Fruit fly (Drosophila melanogaster) whole organism, prepupa: ENCODE data around the gene dachs.

ENCODE experiments used
- Blimp-1 ChIP-seq: fragments of 200-800 bp; sonication (Bioruptor generic); optimal IDR thresholded peaks from 3 replicates; lab custom pipeline; 2017; ENCODE audit warnings: missing biosample characterization, missing genetic modification characterization, mild to moderate bottlenecking, moderate library complexity, missing genetic modification reagents
- CG10631 ChIP-seq: fragments of 200-800 bp; sonication (Bioruptor generic); optimal IDR thresholded peaks from 2 replicates; lab custom pipeline; 2016; ENCODE audit warnings: missing biosample characterization, missing genetic modification characterization
- CG10669 ChIP-seq: fragments of 200-800 bp; sonication (Bioruptor generic); optimal IDR thresholded peaks from 3 replicates; lab custom pipeline; 2018; ENCODE audit warnings: missing biosample characterization, mild to moderate bottlenecking, missing genetic modification characterization, moderate library complexity
- CG11294 ChIP-seq: fragments of 200-800 bp; sonication (Bioruptor generic); IDR thresholded peaks from 2 replicates; pipeline ENCODE4 v1.3.6; 2022; ENCODE audit warnings: missing biosample characterization, missing genetic modification characterization
- CG11902 ChIP-seq: fragments of 200-800 bp; sonication (Bioruptor generic); optimal IDR thresholded peaks from 3 replicates; lab custom pipeline; 2016; ENCODE audit warnings: missing biosample characterization, missing genetic modification characterization
- CG15336 ChIP-seq: fragments of 200-800 bp; sonication (Bioruptor generic); IDR thresholded peaks from 2 replicates; pipeline ENCODE4 v1.3.6; 2022; ENCODE audit warnings: missing biosample characterization, missing genetic modification characterization
- CG1621 ChIP-seq: fragments of 200-800 bp; sonication (Bioruptor generic); optimal IDR thresholded peaks from 3 replicates; lab custom pipeline; 2018; ENCODE audit warnings: missing biosample characterization, mild to moderate bottlenecking, missing genetic modification characterization
- CG3032 ChIP-seq: fragments of 200-800 bp; optimal IDR thresholded peaks from 2 replicates; lab custom pipeline; 2019; ENCODE audit warnings: missing biosample characterization, mild to moderate bottlenecking, missing genetic modification characterization, moderate library complexity
- CG31627 ChIP-seq: fragments of 200-800 bp; sonication (Bioruptor generic); optimal IDR thresholded peaks from 3 replicates; lab custom pipeline; 2016; ENCODE audit warnings: missing biosample characterization, missing genetic modification characterization
- CG34406 ChIP-seq: fragments of 200-800 bp; sonication (Bioruptor generic); optimal IDR thresholded peaks from 3 replicates; lab custom pipeline; 2016; ENCODE audit warnings: missing biosample characterization, missing genetic modification characterization
- CG3919 ChIP-seq: fragments of 200-800 bp; sonication (Bioruptor generic); optimal IDR thresholded peaks from 3 replicates; lab custom pipeline; 2016; ENCODE audit warnings: missing biosample characterization, missing genetic modification characterization
- CG4318 ChIP-seq: fragments of 200-800 bp; sonication (Bioruptor generic); optimal IDR thresholded peaks from 3 replicates; lab custom pipeline; 2017; ENCODE audit warnings: missing biosample characterization, mild to moderate bottlenecking, missing genetic modification characterization
- CG6163 ChIP-seq: fragments of 200-800 bp; sonication (Bioruptor generic); IDR thresholded peaks from 3 replicates; pipeline ENCODE4 v1.3.6; 2022; ENCODE audit warnings: missing biosample characterization, missing genetic modification characterization
- CG6792 ChIP-seq: fragments of 200-800 bp; sonication (Bioruptor generic); optimal IDR thresholded peaks from 3 replicates; lab custom pipeline; 2016; ENCODE audit warnings: missing biosample characterization, missing genetic modification characterization
- CG6808 ChIP-seq: fragments of 200-800 bp; sonication (Bioruptor generic); optimal IDR thresholded peaks from 3 replicates; lab custom pipeline; 2017; ENCODE audit warnings: missing biosample characterization, missing genetic modification characterization, mild to moderate bottlenecking, moderate library complexity, missing genetic modification reagents
- CG6854 ChIP-seq: fragments of 200-800 bp; sonication (Bioruptor generic); optimal IDR thresholded peaks from 2 replicates; lab custom pipeline; 2017; ENCODE audit warnings: missing biosample characterization, mild to moderate bottlenecking, missing genetic modification characterization
- CG7368 ChIP-seq: fragments of 200-800 bp; sonication (Bioruptor generic); optimal IDR thresholded peaks from 3 replicates; lab custom pipeline; 2016; ENCODE audit warnings: missing biosample characterization, missing genetic modification characterization
- CG8119 ChIP-seq: fragments of 200-800 bp; sonication (Bioruptor generic); IDR thresholded peaks from 3 replicates; pipeline ENCODE4 v1.3.6; 2022; ENCODE audit warnings: missing biosample characterization, missing genetic modification characterization
- CG8319 ChIP-seq: fragments of 200-800 bp; sonication (Bioruptor generic); optimal IDR thresholded peaks from 3 replicates; lab custom pipeline; 2016; ENCODE audit warnings: missing biosample characterization, missing genetic modification characterization
- CG8632 ChIP-seq: fragments of 200-800 bp; sonication (Bioruptor generic); optimal IDR thresholded peaks from 3 replicates; lab custom pipeline; 2016; ENCODE audit warnings: missing biosample characterization, missing genetic modification characterization
- CG9139 ChIP-seq: fragments of 200-800 bp; sonication (Bioruptor generic); optimal IDR thresholded peaks from 3 replicates; lab custom pipeline; 2017; ENCODE audit warnings: missing biosample characterization, mild to moderate bottlenecking, missing genetic modification characterization
- Eip75B ChIP-seq: fragments of 200-800 bp; sonication (Bioruptor generic); optimal IDR thresholded peaks from 3 replicates; lab custom pipeline; 2016; ENCODE audit warnings: missing biosample characterization, missing genetic modification characterization
- Eip78C ChIP-seq: fragments of 200-800 bp; sonication (Bioruptor generic); peaks from one replicate; lab custom pipeline; 2016; ENCODE audit warnings: missing biosample characterization, missing genetic modification characterization
- Eip93F ChIP-seq: fragments of 200-800 bp; sonication (Bioruptor generic); optimal IDR thresholded peaks from 2 replicates; lab custom pipeline; 2016; ENCODE audit warnings: missing biosample characterization, mild to moderate bottlenecking, missing genetic modification characterization
- Ets21C ChIP-seq: fragments of 200-800 bp; sonication (Bioruptor generic); optimal IDR thresholded peaks from 3 replicates; lab custom pipeline; 2016; ENCODE audit warnings: missing biosample characterization, missing genetic modification characterization
- Ets96B ChIP-seq: fragments of 200-800 bp; optimal IDR thresholded peaks from 2 replicates; lab custom pipeline; 2019; ENCODE audit warnings: missing biosample characterization, mild to moderate bottlenecking, missing genetic modification characterization, moderate library complexity
- Hr38 ChIP-seq: sonication (Bioruptor generic); optimal IDR thresholded peaks from 2 replicates; lab custom pipeline; 2016; ENCODE audit warnings: missing biosample characterization, missing genetic modification characterization
- Hr39 ChIP-seq: fragments of 200-800 bp; sonication (Bioruptor generic); optimal IDR thresholded peaks from 2 replicates; lab custom pipeline; 2016; ENCODE audit warnings: missing biosample characterization, missing genetic modification characterization
- Hr4 ChIP-seq: fragments of 200-800 bp; sonication (Bioruptor generic); optimal IDR thresholded peaks from 3 replicates; lab custom pipeline; 2016; ENCODE audit warnings: missing biosample characterization, missing genetic modification characterization
- Lpt ChIP-seq: fragments of 200-800 bp; sonication (Bioruptor generic); optimal IDR thresholded peaks from 3 replicates; lab custom pipeline; 2016; ENCODE audit warnings: missing biosample characterization, missing genetic modification characterization
- Met ChIP-seq: fragments of 200-800 bp; sonication (Bioruptor generic); optimal IDR thresholded peaks from 3 replicates; lab custom pipeline; 2016; ENCODE audit warnings: missing biosample characterization, missing genetic modification characterization
- OdsH ChIP-seq: fragments of 200-800 bp; sonication (Bioruptor generic); optimal IDR thresholded peaks from 3 replicates; lab custom pipeline; 2016; ENCODE audit warnings: missing biosample characterization, missing genetic modification characterization
- Smox ChIP-seq: fragments of 200-800 bp; sonication (Bioruptor generic); optimal IDR thresholded peaks from 3 replicates; lab custom pipeline; 2016; ENCODE audit warnings: missing biosample characterization, missing genetic modification characterization
- Sox14 ChIP-seq: fragments of 200-800 bp; sonication (Bioruptor generic); optimal IDR thresholded peaks from 3 replicates; lab custom pipeline; 2016; ENCODE audit warnings: missing biosample characterization, missing genetic modification characterization
- Sox15 ChIP-seq: fragments of 200-800 bp; sonication (Bioruptor generic); optimal IDR thresholded peaks from 3 replicates; lab custom pipeline; 2016; ENCODE audit warnings: missing biosample characterization, missing genetic modification characterization
- achi ChIP-seq: fragments of 200-800 bp; sonication (Bioruptor generic); optimal IDR thresholded peaks from 3 replicates; lab custom pipeline; 2016; ENCODE audit warnings: missing biosample characterization, missing genetic modification characterization
- acj6 ChIP-seq: fragments of 200-800 bp; sonication (Bioruptor generic); optimal IDR thresholded peaks from 3 replicates; lab custom pipeline; 2016; ENCODE audit warnings: missing biosample characterization, missing genetic modification characterization
- dac ChIP-seq: fragments of 200-800 bp; sonication (Bioruptor generic); optimal IDR thresholded peaks from 2 replicates; lab custom pipeline; 2017; ENCODE audit warnings: missing biosample characterization, mild to moderate bottlenecking, missing genetic modification characterization
- eg ChIP-seq: fragments of 200-800 bp; sonication (Bioruptor generic); IDR thresholded peaks from 3 replicates; pipeline ENCODE4 v1.3.6; 2022; ENCODE audit warnings: missing biosample characterization, missing genetic modification characterization
- esn ChIP-seq: fragments of 200-800 bp; sonication (Bioruptor generic); optimal IDR thresholded peaks from 2 replicates; lab custom pipeline; 2016; ENCODE audit warnings: missing biosample characterization, mild to moderate bottlenecking, missing genetic modification characterization, moderate library complexity
- fd59A ChIP-seq: fragments of 200-800 bp; sonication (Bioruptor generic); optimal IDR thresholded peaks from 2 replicates; lab custom pipeline; 2017; ENCODE audit warnings: missing biosample characterization, mild to moderate bottlenecking, missing genetic modification characterization, missing genetic modification reagents
- fd85E ChIP-seq: fragments of 200-800 bp; sonication (Bioruptor generic); optimal IDR thresholded peaks from 3 replicates; lab custom pipeline; 2016; ENCODE audit warnings: missing biosample characterization, missing genetic modification characterization
- lz ChIP-seq: fragments of 200-800 bp; sonication (Bioruptor generic); optimal IDR thresholded peaks from 3 replicates; lab custom pipeline; 2016; ENCODE audit warnings: missing biosample characterization, missing genetic modification characterization
- net ChIP-seq: fragments of 200-800 bp; sonication (Bioruptor generic); optimal IDR thresholded peaks from 3 replicates; lab custom pipeline; 2016; ENCODE audit warnings: missing biosample characterization, missing genetic modification characterization
- pdm3 ChIP-seq: fragments of 200-800 bp; sonication (Bioruptor generic); optimal IDR thresholded peaks from 3 replicates; lab custom pipeline; 2016; ENCODE audit warnings: missing biosample characterization, missing genetic modification characterization
- ss ChIP-seq, 2 experiments: fragments of 200-800 bp; sonication (Bioruptor generic); optimal IDR thresholded peaks; 2 replicates in 1 of 2; 3 replicates in 1 of 2; lab custom pipeline; 2017 to 2018; ENCODE audit warnings: mild to moderate bottlenecking in 2 of 2, missing biosample characterization in 2 of 2, missing genetic modification characterization in 2 of 2, moderate library complexity in 1 of 2
- vri ChIP-seq: fragments of 200-800 bp; sonication (Bioruptor generic); optimal IDR thresholded peaks from 3 replicates; lab custom pipeline; 2016; ENCODE audit warnings: missing biosample characterization, mild to moderate bottlenecking, missing genetic modification characterization

dachs gene

DNA sequence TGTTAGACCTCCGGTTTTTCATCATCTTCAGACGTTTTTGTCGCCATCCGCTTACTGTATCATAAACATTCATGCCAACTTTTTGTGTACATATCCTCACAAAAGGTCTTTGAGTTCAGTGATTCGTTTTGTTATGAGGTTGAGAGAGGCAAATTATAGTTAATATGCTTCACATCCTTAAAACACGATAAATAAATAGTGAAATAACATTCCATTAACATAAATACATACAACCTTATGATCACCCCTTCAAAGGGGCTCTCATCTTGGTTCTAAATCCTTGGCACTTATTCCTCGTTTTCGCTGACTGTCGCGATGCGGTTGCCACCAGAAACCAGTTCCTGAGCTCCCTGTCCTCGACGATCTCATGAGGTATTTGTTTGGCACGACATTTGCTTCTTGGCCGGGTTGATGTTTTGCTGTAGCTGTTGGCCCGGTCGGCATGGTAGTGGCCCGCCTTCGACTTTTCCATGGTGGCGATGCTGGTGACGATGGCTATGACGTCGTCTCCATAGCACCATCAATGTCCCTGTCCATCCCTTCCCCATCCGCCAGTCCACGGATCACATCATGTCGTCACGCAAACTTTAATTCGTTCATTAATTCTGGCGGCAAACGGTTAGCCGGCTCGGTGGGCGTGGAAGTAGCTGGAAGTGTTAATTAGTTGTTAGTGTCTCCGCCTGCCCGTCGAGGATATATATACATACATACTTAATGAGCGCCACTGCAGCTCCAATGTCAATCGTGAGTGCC, 2.5 kb downstream of the dachs start (continued):
- TF ChIP-seq CG6792 (GFP tag; lab: Kevin White, UChicago) (peak; percentile 28), Eip78C (GFP tag; lab: Kevin White, UChicago) (peak; percentile 79), fd85E (no peak), CG6163 (no peak), Sox15 (GFP tag; lab: Kevin White, UChicago) (no peak), CG8632 (peak; percentile 5), Smox (GFP tag; lab: Kevin White, UChicago) (peak; percentile 29), ss (GFP tag; optimal IDR thresholded peaks at IDR 0.05; lab: Kevin White, UChicago) (peak in 1 of 2 experiments; percentile 94), Hr38 (GFP tag; lab: Kevin White, UChicago) (no peak), Lpt (GFP tag; lab: Kevin White, UChicago) (no peak), eg (GFP tag; lab: Robert Waterston, UW) (no peak), net (GFP tag; lab: Kevin White, UChicago) (no peak), CG8119 (no peak), CG31627 (GFP tag; lab: Kevin White, UChicago) (peak; percentile 36), CG15336 (GFP tag; lab: Robert Waterston, UW) (no peak), pdm3 (GFP tag; lab: Kevin White, UChicago) (peak; percentile 20), Hr4 (GFP tag; lab: Kevin White, UChicago) (no peak), achi (GFP tag; lab: Kevin White, UChicago) (peak; percentile 32), CG3032 (tag; lab: Kevin White, UChicago) (peak; percentile 21), Eip75B (GFP tag; lab: Kevin White, UChicago) (peak; percentile 24), Ets21C (no peak)

dm6 chr2L:8471667-8472066, 5.0 kb downstream of the dachs start:
- TF ChIP-seq esn (GFP tag; lab: Kevin White, UChicago) = peak; percentile 48
- TF ChIP-seq Sox15 (GFP tag; lab: Kevin White, UChicago) = no peak
- TF ChIP-seq CG6854 (GFP tag; lab: Kevin White, UChicago) = no peak
- peak; percentile 49 for TF ChIP-seq Met (GFP tag; lab: Kevin White, UChicago)
- peak; percentile 59; the same call in 2 of the 3 replicates for TF ChIP-seq CG6163
- TF ChIP-seq net (GFP tag; lab: Kevin White, UChicago) = peak; percentile 64
- TF ChIP-seq CG31627 (GFP tag; lab: Kevin White, UChicago) = peak; percentile 25
- peak; percentile 54 to 57 for TF ChIP-seq ss (GFP tag; optimal IDR thresholded peaks at IDR 0.05; lab: Kevin White, UChicago)
- peak; percentile 72 for TF ChIP-seq achi (GFP tag; lab: Kevin White, UChicago)
- TF ChIP-seq Hr38 (GFP tag; lab: Kevin White, UChicago) = no peak
- TF ChIP-seq CG34406 (GFP tag; lab: Kevin White, UChicago) = peak; percentile 53
- TF ChIP-seq CG8319 (GFP tag; lab: Kevin White, UChicago) = no peak
- peak; percentile 24 for TF ChIP-seq vri (GFP tag; lab: Kevin White, UChicago)
- TF ChIP-seq pdm3 (GFP tag; lab: Kevin White, UChicago) = peak; percentile 59
- TF ChIP-seq CG7368 (GFP tag; lab: Kevin White, UChicago) = no peak
- TF ChIP-seq CG10669 (GFP tag; lab: Kevin White, UChicago) = peak; percentile 61
- TF ChIP-seq Ets96B = peak; percentile 76
- peak; percentile 7 for TF ChIP-seq CG9139 (GFP tag; lab: Kevin White, UChicago)
- peak; percentile 66 for TF ChIP-seq Hr4 (GFP tag; lab: Kevin White, UChicago)
- TF ChIP-seq acj6 (GFP tag; lab: Kevin White, UChicago) = peak; percentile 62
- peak; percentile 49 for TF ChIP-seq CG1621
- peak; percentile 26 for TF ChIP-seq CG4318 (GFP tag; lab: Kevin White, UChicago)
- TF ChIP-seq Eip93F (GFP tag; lab: Kevin White, UChicago) = no peak
- no peak for TF ChIP-seq Blimp-1
- peak; percentile 63 for TF ChIP-seq Lpt (GFP tag; lab: Kevin White, UChicago)
- TF ChIP-seq dac (GFP tag; lab: Kevin White, UChicago) = no peak
- TF ChIP-seq CG11294 (GFP tag; lab: Robert Waterston, UW) = no peak
- peak; percentile 1 for TF ChIP-seq CG11902
- TF ChIP-seq Hr39 (GFP tag; lab: Kevin White, UChicago) = peak; percentile 38
- peak; percentile 35 for TF ChIP-seq CG6792 (GFP tag; lab: Kevin White, UChicago)
- peak; percentile 66 for TF ChIP-seq CG3919
- peak; percentile 53 for TF ChIP-seq Sox14 (GFP tag; lab: Kevin White, UChicago)
- TF ChIP-seq CG6808 (GFP tag; lab: Kevin White, UChicago) = peak; percentile 74
- peak; percentile 77 for TF ChIP-seq CG15336 (GFP tag; lab: Robert Waterston, UW)
- TF ChIP-seq fd59A = peak; percentile 45
- peak; percentile 85 for TF ChIP-seq CG8119
- peak; percentile 40 for TF ChIP-seq lz (GFP tag; lab: Kevin White, UChicago)
- peak; percentile 93 for TF ChIP-seq Eip78C (GFP tag; lab: Kevin White, UChicago)
- TF ChIP-seq Smox (GFP tag; lab: Kevin White, UChicago) = peak; percentile 33
- peak; percentile 70 for TF ChIP-seq CG10631
- TF ChIP-seq OdsH (GFP tag; lab: Kevin White, UChicago) = peak; percentile 65
